Fruit fly (Drosophila melanogaster) Kc167 (cell line): Measurements from ENCODE around the gene JMJD5.

ENCODE experiments used
- Sin3A ChIP-seq: fragments of >200 bp; optimal IDR thresholded peaks from 2 replicates; lab custom pipeline; 2018; ENCODE audit warnings: missing external identifiers
- h ChIP-seq: fragments of >200 bp; optimal IDR thresholded peaks from 3 replicates; lab custom pipeline; 2018; ENCODE audit warnings: missing external identifiers
- insv ChIP-seq: fragments of >200 bp; optimal IDR thresholded peaks from 3 replicates; lab custom pipeline; 2018; ENCODE audit warnings: missing external identifiers

- TF ChIP-seq insv (lab: Kevin White, UChicago), result no peak
- TF ChIP-seq Sin3A (lab: Kevin White, UChicago), result no peak
- no peak for TF ChIP-seq h
These were observed 30.6 kb upstream of the JMJD5 start, which contains the start of gene Usp10 for dm6 chr3L:871713-872112.
